Fruit fly (Drosophila melanogaster): ENCODE results near the gene CG31650.

The CG31650 gene

DNA sequence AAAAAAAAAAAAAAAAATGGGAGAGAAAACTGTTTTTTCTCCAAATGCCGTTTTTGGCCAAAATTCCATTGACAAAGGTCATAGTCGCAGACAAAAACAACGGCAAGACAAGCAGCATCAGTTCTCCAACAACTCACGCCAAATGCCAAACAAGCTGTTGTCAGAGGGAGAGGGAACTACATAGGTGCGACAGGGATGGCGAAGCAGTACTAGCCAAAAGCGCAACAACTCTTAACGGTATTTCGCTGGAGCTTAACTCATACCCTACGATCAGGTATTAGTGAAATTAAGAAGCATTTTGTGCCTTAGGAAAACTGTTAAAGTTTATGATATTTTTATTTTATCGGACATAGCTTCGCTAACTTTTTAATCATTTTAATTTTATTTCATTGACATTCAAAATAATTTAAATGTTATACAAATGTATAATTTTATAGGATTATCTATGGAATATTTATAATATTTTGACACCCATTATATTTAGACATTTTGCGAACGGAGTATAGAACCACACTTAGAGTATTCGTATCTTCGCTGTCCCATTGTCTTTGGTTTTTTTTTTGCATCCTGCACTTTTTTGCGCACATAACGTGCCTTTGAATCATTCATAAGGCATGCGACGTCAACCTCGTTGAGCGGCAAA lies 35.8 kb upstream of the CG31650 start:
- TF ChIP-seq Hr83 (GFP tag; optimal IDR thresholded peaks at IDR 0.05; ENCODE audit: poor library complexity, severe bottlenecking) (no peak), Jra (GFP tag; optimal IDR thresholded peaks at IDR 0.05) (no peak), GATAd (GFP tag; optimal IDR thresholded peaks at IDR 0.05) (no peak), dsf (GFP tag; optimal IDR thresholded peaks at IDR 0.05; ENCODE audit: borderline replicate concordance) (no peak), Vsx2 (GFP tag; optimal IDR thresholded peaks at IDR 0.05; ENCODE audit: partially characterized antibody) (no peak), foxo (GFP tag; optimal IDR thresholded peaks at IDR 0.05) (no peak), dmrt93B (GFP tag; optimal IDR thresholded peaks at IDR 0.05) (no peak), sv (GFP tag; optimal IDR thresholded peaks at IDR 0.05) (no peak)

DNA sequence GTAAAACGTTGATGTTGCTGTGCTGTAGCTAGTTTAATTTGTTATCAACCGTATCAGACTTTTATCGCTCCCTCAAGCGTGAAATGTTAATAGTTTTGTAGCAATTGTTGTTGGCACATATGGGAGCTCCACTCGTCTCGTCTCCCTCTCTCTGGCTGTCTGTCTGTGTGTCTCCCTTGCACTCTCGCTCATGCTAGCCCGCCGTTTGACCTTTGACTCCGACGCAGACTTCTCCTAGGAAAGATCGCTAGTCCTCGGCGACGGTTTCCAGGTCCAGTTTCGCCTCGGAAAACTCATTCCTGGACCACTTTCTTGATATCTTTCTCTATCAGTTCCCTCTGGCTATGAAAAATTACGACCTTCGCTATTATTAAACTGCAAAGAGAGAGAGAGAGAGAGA lies 34.7 kb upstream of the CG31650 start:
- TF ChIP-seq Sp1 (GFP tag; optimal IDR thresholded peaks at IDR 0.05): no peak
- no peak for TF ChIP-seq Rel (GFP tag; optimal IDR thresholded peaks at IDR 0.05)
- no peak for TF ChIP-seq Rel (tag; optimal IDR thresholded peaks at IDR 0.05)
- no peak for TF ChIP-seq Hnf4 (GFP tag; optimal IDR thresholded peaks at IDR 0.05)
- TF ChIP-seq HLH106 (tag; optimal IDR thresholded peaks at IDR 0.05): no peak

DNA sequence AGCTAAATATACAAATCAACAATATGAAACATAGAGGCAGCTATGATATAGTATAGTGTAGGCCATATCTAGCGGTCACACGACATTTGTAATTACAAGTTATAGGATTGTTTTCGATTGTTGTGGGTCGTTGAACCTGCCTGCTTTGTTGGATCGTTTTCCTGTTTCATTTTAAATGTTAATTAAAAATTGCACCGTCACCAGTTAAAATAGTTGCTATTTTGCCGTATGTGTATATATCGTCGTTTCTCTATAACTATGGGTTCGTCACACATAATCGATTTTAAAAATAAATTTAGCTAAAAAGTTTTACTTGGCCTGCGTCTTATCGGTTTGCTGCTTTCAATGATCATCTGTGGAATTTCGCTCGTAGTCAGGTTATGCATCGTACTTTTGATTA lies 27.8 kb upstream of the CG31650 start:
- no peak for TF ChIP-seq CG9705 (GFP tag; optimal IDR thresholded peaks at IDR 0.05)
- TF ChIP-seq Hr78 (GFP tag; optimal IDR thresholded peaks at IDR 0.05): no peak
- no peak for TF ChIP-seq sv (GFP tag; optimal IDR thresholded peaks at IDR 0.05)
- no peak for TF ChIP-seq GATAd (GFP tag; optimal IDR thresholded peaks at IDR 0.05)
- no peak for TF ChIP-seq Rel (GFP tag; optimal IDR thresholded peaks at IDR 0.05)
- no peak for TF ChIP-seq Rel (tag; optimal IDR thresholded peaks at IDR 0.05)

DNA sequence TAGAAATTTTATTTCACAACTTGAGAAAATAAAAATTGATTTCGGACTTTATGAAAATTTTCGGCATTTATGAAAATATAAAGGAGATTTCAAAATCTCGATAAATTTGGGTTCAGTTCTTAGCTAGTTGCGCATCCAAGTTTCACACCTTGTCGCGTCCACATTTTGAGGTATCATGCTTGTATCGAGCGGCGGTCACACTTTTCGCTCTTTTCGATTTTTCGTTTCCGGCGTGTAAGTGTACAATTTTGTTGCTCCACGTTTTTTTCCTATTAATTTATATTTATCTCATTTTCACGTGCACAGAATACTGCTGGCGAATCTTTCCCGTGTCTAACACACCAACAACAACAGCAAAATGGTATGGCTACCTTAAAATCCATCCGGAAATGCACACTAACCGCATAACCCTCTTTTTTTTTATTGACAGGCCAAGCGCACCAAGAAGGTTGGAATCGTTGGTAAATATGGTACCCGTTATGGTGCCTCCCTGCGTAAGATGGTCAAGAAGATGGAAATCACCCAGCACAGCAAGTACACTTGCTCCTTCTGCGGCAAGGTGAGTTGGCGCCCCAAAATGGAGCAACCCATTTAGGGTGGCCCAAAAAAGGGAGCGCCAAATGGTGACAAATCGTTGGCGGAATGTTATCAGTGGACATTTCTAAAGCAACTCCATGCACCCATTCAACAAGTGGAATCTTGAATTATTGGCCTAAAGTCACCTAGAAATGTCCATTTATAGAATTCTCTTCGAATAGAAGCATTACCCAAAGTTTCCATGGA lies 26.5 kb upstream of the CG31650 start, which contains the start of gene RpL37A:
Gene RpL37A (plus strand): TSS at position 161 of the 783 bp plus-strand sequence.
- TF ChIP-seq ey (GFP tag; optimal IDR thresholded peaks at IDR 0.05): no peak
- peak; percentile 19 for TF ChIP-seq Dif (GFP tag; optimal IDR thresholded peaks at IDR 0.05; ENCODE audit: partially characterized antibody)
- TF ChIP-seq rgr (GFP tag; optimal IDR thresholded peaks at IDR 0.05): peak; percentile 89
- no peak for TF ChIP-seq Dfd (GFP tag; optimal IDR thresholded peaks at IDR 0.05)
- no peak for TF ChIP-seq jim (GFP tag; optimal IDR thresholded peaks at IDR 0.05)
- no peak for TF ChIP-seq Hr78 (GFP tag; optimal IDR thresholded peaks at IDR 0.05)
- TF ChIP-seq dmrt93B (GFP tag; optimal IDR thresholded peaks at IDR 0.05): peak; percentile 73
- no peak for TF ChIP-seq pan (optimal IDR thresholded peaks at IDR 0.05)
- peak; percentile 5 for TF ChIP-seq Myc (optimal IDR thresholded peaks at IDR 0.05)
- TF ChIP-seq OdsH (GFP tag; optimal IDR thresholded peaks at IDR 0.05): peak; percentile 31
- TF ChIP-seq sage (GFP tag; optimal IDR thresholded peaks at IDR 0.05): peak; percentile 73
- TF ChIP-seq dsf (GFP tag; optimal IDR thresholded peaks at IDR 0.05; ENCODE audit: borderline replicate concordance): peak; percentile 12
- TF ChIP-seq fru (GFP tag; optimal IDR thresholded peaks at IDR 0.05): peak; percentile 52
- no peak for TF ChIP-seq dl (GFP tag; optimal IDR thresholded peaks at IDR 0.05; ENCODE audit: insufficient read depth in 1 of 2, partially characterized antibody in 2 of 2)
- peak; percentile 73 for TF ChIP-seq Sp1 (GFP tag; optimal IDR thresholded peaks at IDR 0.05)
- peak; percentile 66 for TF ChIP-seq Rel (GFP tag; optimal IDR thresholded peaks at IDR 0.05)
- TF ChIP-seq Rel (tag; optimal IDR thresholded peaks at IDR 0.05): peak; percentile 50
- TF ChIP-seq psq (GFP tag; optimal IDR thresholded peaks at IDR 0.05): peak; percentile 24
- no peak for TF ChIP-seq GATAd (GFP tag; optimal IDR thresholded peaks at IDR 0.05)
- peak; percentile 78 for TF ChIP-seq h (GFP tag; optimal IDR thresholded peaks at IDR 0.05)
- TF ChIP-seq sv (GFP tag; optimal IDR thresholded peaks at IDR 0.05): peak; percentile 82
- TF ChIP-seq Abd-B (GFP tag; optimal IDR thresholded peaks at IDR 0.05): no peak
- TF ChIP-seq lola (GFP tag; optimal IDR thresholded peaks at IDR 0.05): no peak
- TF ChIP-seq CG9705 (GFP tag; optimal IDR thresholded peaks at IDR 0.05): peak; percentile 69
- no peak for TF ChIP-seq brk (GFP tag; optimal IDR thresholded peaks at IDR 0.05)
- peak; percentile 12 for TF ChIP-seq Hnf4 (GFP tag; optimal IDR thresholded peaks at IDR 0.05)
- peak; percentile 86 for TF ChIP-seq Hr83 (GFP tag; optimal IDR thresholded peaks at IDR 0.05; ENCODE audit: poor library complexity, severe bottlenecking)
- TF ChIP-seq CrebA (GFP tag; optimal IDR thresholded peaks at IDR 0.05; ENCODE audit: borderline replicate concordance): no peak
- peak; percentile 43 for TF ChIP-seq CG32264 (GFP tag; optimal IDR thresholded peaks at IDR 0.05)
- no peak for TF ChIP-seq Mio (GFP tag; optimal IDR thresholded peaks at IDR 0.05)
- TF ChIP-seq woc (GFP tag; optimal IDR thresholded peaks at IDR 0.05): no peak
- no peak for TF ChIP-seq usp (GFP tag; optimal IDR thresholded peaks at IDR 0.05)
- TF ChIP-seq N (GFP tag; optimal IDR thresholded peaks at IDR 0.05): no peak
- peak; percentile 38 for TF ChIP-seq Vsx2 (GFP tag; optimal IDR thresholded peaks at IDR 0.05; ENCODE audit: partially characterized antibody)
- peak; percentile 64 for TF ChIP-seq HLH106 (tag; optimal IDR thresholded peaks at IDR 0.05)
- no peak for TF ChIP-seq tai (GFP tag; optimal IDR thresholded peaks at IDR 0.05)
- TF ChIP-seq br (GFP tag; optimal IDR thresholded peaks at IDR 0.05): no peak
- TF ChIP-seq foxo (GFP tag; optimal IDR thresholded peaks at IDR 0.05): peak in 1 of 2 experiments; percentile 62
- TF ChIP-seq Jra (GFP tag; optimal IDR thresholded peaks at IDR 0.05): peak; percentile 12
